Fruit fly (Drosophila melanogaster) whole organism, embryonic: ENCODE data around the gene yellow-f2.

Experiments used
- CG10147 ChIP-seq: fragments of 200-800 bp; sonication (Bioruptor generic); optimal IDR thresholded peaks from 2 replicates; lab custom pipeline; 2019; ENCODE audit warnings: missing biosample characterization, mild to moderate bottlenecking, missing genetic modification characterization, moderate library complexity
- CG10543 ChIP-seq: fragments of 200-800 bp; sonication (Bioruptor generic); optimal IDR thresholded peaks from 3 replicates; lab custom pipeline; 2017; ENCODE audit warnings: missing biosample characterization, mild to moderate bottlenecking, missing genetic modification characterization, moderate library complexity
- CG12299 ChIP-seq: fragments of 200-800 bp; sonication (Bioruptor generic); optimal IDR thresholded peaks from 2 replicates; lab custom pipeline; 2018; ENCODE audit warnings: missing biosample characterization, mild to moderate bottlenecking, missing genetic modification characterization
- CG17359 ChIP-seq: fragments of 200-800 bp; sonication (Bioruptor generic); optimal IDR thresholded peaks from 3 replicates; lab custom pipeline; 2018; ENCODE audit warnings: missing biosample characterization, mild to moderate bottlenecking, missing genetic modification characterization, moderate library complexity
- CG17829 ChIP-seq: fragments of 200-800 bp; optimal IDR thresholded peaks from 2 replicates; lab custom pipeline; 2019; ENCODE audit warnings: missing biosample characterization, mild to moderate bottlenecking, missing genetic modification characterization, moderate library complexity
- CG2116 ChIP-seq: fragments of 200-800 bp; sonication (Bioruptor generic); optimal IDR thresholded peaks from 3 replicates; lab custom pipeline; 2018; ENCODE audit warnings: missing biosample characterization, mild to moderate bottlenecking, missing genetic modification characterization
- CG2678 ChIP-seq: fragments of 200-800 bp; sonication (Bioruptor generic); optimal IDR thresholded peaks from 3 replicates; lab custom pipeline; 2019; ENCODE audit warnings: missing biosample characterization, mild to moderate bottlenecking, missing genetic modification characterization, moderate library complexity
- CG30020 ChIP-seq: fragments of 200-800 bp; optimal IDR thresholded peaks from 2 replicates; lab custom pipeline; 2019; ENCODE audit warnings: missing biosample characterization, mild to moderate bottlenecking, missing genetic modification characterization, moderate library complexity
- CG3065 ChIP-seq: fragments of 200-800 bp; sonication (Bioruptor generic); optimal IDR thresholded peaks from 2 replicates; lab custom pipeline; 2016; ENCODE audit warnings: missing biosample characterization, missing genetic modification characterization
- CG31388 ChIP-seq: fragments of 200-800 bp; sonication (Bioruptor generic); optimal IDR thresholded peaks from 2 replicates; lab custom pipeline; 2016; ENCODE audit warnings: missing biosample characterization, missing genetic modification characterization
- CG43689 ChIP-seq: fragments of 200-800 bp; sonication (Bioruptor generic); IDR thresholded peaks from 2 replicates; pipeline ENCODE4 v1.3.6; 2022; ENCODE audit warnings: missing biosample characterization, missing genetic modification characterization
- CG4617 ChIP-seq: fragments of 200-800 bp; sonication (Bioruptor generic); optimal IDR thresholded peaks from 3 replicates; lab custom pipeline; 2016; ENCODE audit warnings: missing biosample characterization, missing genetic modification characterization, borderline replicate concordance
- CG4707 ChIP-seq: fragments of 200-800 bp; sonication (Bioruptor generic); optimal IDR thresholded peaks from 2 replicates; lab custom pipeline; 2018; ENCODE audit warnings: missing biosample characterization, mild to moderate bottlenecking, missing genetic modification characterization, moderate library complexity
- CG6791 ChIP-seq: fragments of 200-800 bp; sonication (Bioruptor generic); IDR thresholded peaks from 3 replicates; pipeline ENCODE4 v1.3.6; 2022; ENCODE audit warnings: missing biosample characterization, missing genetic modification characterization; ENCODE audit not compliant: partially characterized antibody
- CG8290 ChIP-seq, 3 experiments: fragments of 200-800 bp; sonication (Bioruptor generic); optimal IDR thresholded peaks; 2 replicates each; lab custom pipeline; 2016 to 2019; ENCODE audit warnings: missing biosample characterization in 3 of 3, missing genetic modification characterization in 3 of 3, mild to moderate bottlenecking in 2 of 3, moderate library complexity in 1 of 3
- CG9817 ChIP-seq: fragments of 200-800 bp; sonication (Bioruptor generic); optimal IDR thresholded peaks from 2 replicates; lab custom pipeline; 2018; ENCODE audit warnings: missing biosample characterization, mild to moderate bottlenecking, missing genetic modification characterization, moderate library complexity
- CG9876 ChIP-seq: fragments of 200-800 bp; sonication (Bioruptor generic); optimal IDR thresholded peaks from 2 replicates; lab custom pipeline; 2016; ENCODE audit warnings: missing biosample characterization, missing genetic modification characterization
- CG9932 ChIP-seq: fragments of 200-800 bp; sonication (Bioruptor generic); IDR thresholded peaks from 2 replicates; pipeline ENCODE4 v1.3.6; 2022; ENCODE audit warnings: missing biosample characterization, missing genetic modification characterization
- CHES-1-like ChIP-seq: fragments of 200-800 bp; sonication (Bioruptor generic); optimal IDR thresholded peaks from 2 replicates; lab custom pipeline; 2016; ENCODE audit warnings: missing biosample characterization, missing genetic modification characterization
- ERR ChIP-seq: fragments of 200-800 bp; sonication (Bioruptor generic); optimal IDR thresholded peaks from 2 replicates; lab custom pipeline; 2016; ENCODE audit warnings: missing biosample characterization, missing genetic modification characterization
- Ets65A ChIP-seq: fragments of 200-800 bp; sonication (Bioruptor generic); peaks from one replicate; lab custom pipeline; 2016; ENCODE audit warnings: missing biosample characterization, missing genetic modification characterization
- Fer2 ChIP-seq: fragments of 200-800 bp; sonication (Bioruptor generic); optimal IDR thresholded peaks from 2 replicates; lab custom pipeline; 2018; ENCODE audit warnings: missing biosample characterization, mild to moderate bottlenecking, missing genetic modification characterization, moderate library complexity
- HLH54F ChIP-seq: fragments of 200-800 bp; sonication (Bioruptor generic); optimal IDR thresholded peaks from 3 replicates; lab custom pipeline; 2016; ENCODE audit warnings: missing biosample characterization, missing genetic modification characterization
- Max ChIP-seq: fragments of 200-800 bp; sonication (Bioruptor generic); optimal IDR thresholded peaks from 2 replicates; lab custom pipeline; 2016; ENCODE audit warnings: missing biosample characterization, mild to moderate bottlenecking, missing genetic modification characterization
- Med ChIP-seq: fragments of 200-800 bp; sonication (Bioruptor generic); peaks from one replicate; lab custom pipeline; 2016; ENCODE audit warnings: missing biosample characterization, missing genetic modification characterization, mild to moderate bottlenecking, inconsistent platforms, moderate library complexity
- Meics ChIP-seq: fragments of 200-800 bp; sonication (Bioruptor generic); optimal IDR thresholded peaks from 2 replicates; lab custom pipeline; 2017; ENCODE audit warnings: missing biosample characterization, mild to moderate bottlenecking, missing genetic modification characterization
- Myb ChIP-seq: fragments of 200-800 bp; sonication (Bioruptor generic); optimal IDR thresholded peaks from 2 replicates; lab custom pipeline; 2016; ENCODE audit warnings: missing biosample characterization, missing genetic modification characterization
- Scr ChIP-seq: fragments of 200-800 bp; sonication (Bioruptor generic); IDR thresholded peaks from 2 replicates; pipeline ENCODE4 v1.3.6; 2022; ENCODE audit warnings: missing biosample characterization, missing genetic modification characterization; ENCODE audit not compliant: partially characterized antibody
- Sry-β ChIP-seq: fragments of 200-800 bp; sonication (Bioruptor generic); optimal IDR thresholded peaks from 2 replicates; lab custom pipeline; 2018; ENCODE audit warnings: missing biosample characterization, mild to moderate bottlenecking, missing genetic modification characterization, moderate library complexity
- Sry-δ ChIP-seq: fragments of 200-800 bp; sonication (Bioruptor generic); optimal IDR thresholded peaks from 2 replicates; lab custom pipeline; 2016; ENCODE audit warnings: missing biosample characterization, missing genetic modification characterization
- Stat92E ChIP-seq, 3 experiments: fragments of >200 bp in 2 of 3; fragments of 200-800 bp in 1 of 3; sonication (Bioruptor generic) in 1 of 3; optimal IDR thresholded peaks; 2 replicates each; lab custom pipeline; 2017 to 2019; ENCODE audit warnings: missing biosample characterization in 3 of 3, missing genetic modification characterization in 3 of 3, mild to moderate bottlenecking in 1 of 3, moderate library complexity in 1 of 3
- Taf1 ChIP-seq: fragments of 200-800 bp; sonication (Bioruptor generic); IDR thresholded peaks from 2 replicates; pipeline ENCODE4 v1.3.6; 2022; ENCODE audit warnings: missing biosample characterization, missing genetic modification characterization
- chinmo ChIP-seq: fragments of 200-800 bp; sonication (Bioruptor generic); IDR thresholded peaks from 4 replicates; pipeline ENCODE4 v1.3.6; 2022; ENCODE audit warnings: missing biosample characterization, missing genetic modification characterization; ENCODE audit not compliant: partially characterized antibody
- ci ChIP-seq: fragments of 200-800 bp; sonication (Bioruptor generic); IDR thresholded peaks from 3 replicates; pipeline ENCODE4 v1.3.6; 2022; ENCODE audit warnings: missing biosample characterization, missing genetic modification characterization
- dimm ChIP-seq: fragments of 200-800 bp; sonication (Bioruptor generic); IDR thresholded peaks from 2 replicates; pipeline ENCODE4 v1.3.6; 2022; ENCODE audit warnings: missing biosample characterization, missing genetic modification characterization
- dpn ChIP-seq, 2 experiments: fragments of 200-800 bp; sonication (Bioruptor generic); optimal IDR thresholded peaks; 3 replicates each; lab custom pipeline; 2016; ENCODE audit warnings: missing biosample characterization in 2 of 2, missing genetic modification characterization in 2 of 2
- fd3F ChIP-seq: fragments of 200-800 bp; sonication (Bioruptor generic); optimal IDR thresholded peaks from 2 replicates; lab custom pipeline; 2018; ENCODE audit warnings: missing biosample characterization, mild to moderate bottlenecking, missing genetic modification characterization, moderate library complexity
- hb ChIP-seq: fragments of 200-800 bp; sonication (Bioruptor generic); IDR thresholded peaks from 3 replicates; pipeline ENCODE4 v1.3.6; 2022; ENCODE audit warnings: missing biosample characterization, missing genetic modification characterization; ENCODE audit not compliant: partially characterized antibody
- jing ChIP-seq: fragments of 200-800 bp; sonication (Bioruptor generic); optimal IDR thresholded peaks from 2 replicates; lab custom pipeline; 2018; ENCODE audit warnings: missing biosample characterization, mild to moderate bottlenecking, missing genetic modification characterization
- lbe ChIP-seq: fragments of 200-800 bp; sonication (Bioruptor generic); optimal IDR thresholded peaks from 2 replicates; lab custom pipeline; 2016; ENCODE audit warnings: missing biosample characterization, mild to moderate bottlenecking, missing genetic modification characterization
- nau ChIP-seq: fragments of 200-800 bp; sonication (Bioruptor generic); optimal IDR thresholded peaks from 3 replicates; lab custom pipeline; 2017; ENCODE audit warnings: missing biosample characterization, mild to moderate bottlenecking, missing genetic modification characterization, missing genetic modification reagents
- psq ChIP-seq: fragments of 200-800 bp; sonication (Bioruptor generic); optimal IDR thresholded peaks from 2 replicates; lab custom pipeline; 2017; ENCODE audit warnings: missing biosample characterization, missing genetic modification characterization
- sens ChIP-seq: fragments of 200-800 bp; sonication (Bioruptor generic); peaks from one replicate; lab custom pipeline; 2016; ENCODE audit warnings: missing biosample characterization, missing genetic modification characterization
- sim ChIP-seq: fragments of 200-800 bp; sonication (Bioruptor generic); IDR thresholded peaks from 2 replicates; pipeline ENCODE4 v1.3.6; 2022; ENCODE audit warnings: missing biosample characterization, missing genetic modification characterization
- sima ChIP-seq: fragments of 200-800 bp; sonication (Bioruptor generic); optimal IDR thresholded peaks from 2 replicates; lab custom pipeline; 2016; ENCODE audit warnings: missing biosample characterization, missing genetic modification characterization
- vnd ChIP-seq: fragments of 200-800 bp; sonication (Bioruptor generic); IDR thresholded peaks from 3 replicates; pipeline ENCODE4 v1.3.6; 2022; ENCODE audit warnings: missing biosample characterization, missing genetic modification characterization; ENCODE audit not compliant: partially characterized antibody
- zen ChIP-seq: fragments of 200-800 bp; sonication (Bioruptor generic); optimal IDR thresholded peaks from 3 replicates; lab custom pipeline; 2018; ENCODE audit warnings: missing biosample characterization, mild to moderate bottlenecking, missing genetic modification characterization, moderate library complexity

Gene yellow-f2

dm6 chr3R:13030257-13031173 is 35.6 kb upstream of the yellow-f2 start, which contains the start of the genes CG46281 and CG46280 (continued):
- TF ChIP-seq fd3F, result no peak
- TF ChIP-seq CG10543 (GFP tag; lab: Kevin White, UChicago), result no peak
- TF ChIP-seq hb (GFP tag; lab: Robert Waterston, UW), result peak; percentile 67; the same call in 2 of the 3 replicates
- TF ChIP-seq CHES-1-like (GFP tag; lab: Kevin White, UChicago), result peak; percentile 76
- peak; percentile 54; the same call in 2 of the 3 replicates for TF ChIP-seq CG6791 (GFP tag; lab: Robert Waterston, UW)
- TF ChIP-seq CG10147 (GFP tag; lab: Kevin White, UChicago), result no peak
- TF ChIP-seq Sry-δ (GFP tag; lab: Kevin White, UChicago), result peak; percentile 74
- peak; percentile 15 for TF ChIP-seq lbe (GFP tag; lab: Kevin White, UChicago)
- peak; percentile 48 for TF ChIP-seq HLH54F
- TF ChIP-seq CG43689 (GFP tag; lab: Robert Waterston, UW), result no peak
- TF ChIP-seq CG31388, result no peak
- peak; percentile 95 for TF ChIP-seq CG2116 (GFP tag; lab: Kevin White, UChicago)
- TF ChIP-seq Sry-β (GFP tag; lab: Kevin White, UChicago), result peak; percentile 13
- TF ChIP-seq CG2678 (tag; lab: Kevin White, UChicago), result no peak
- TF ChIP-seq CG8290 (GFP tag; optimal IDR thresholded peaks at IDR 0.05; lab: Kevin White, UChicago), result peak; percentile 23
- no peak for TF ChIP-seq CG8290 (tag; optimal IDR thresholded peaks at IDR 0.05; lab: Kevin White, UChicago)
- TF ChIP-seq sim (GFP tag; lab: Robert Waterston, UW), result no peak
- TF ChIP-seq psq, result no peak
- peak; percentile 76 for TF ChIP-seq CG4617
- TF ChIP-seq Ets65A, result peak; percentile 55
- TF ChIP-seq ci (GFP tag; lab: Robert Waterston, UW), result no peak
- no peak for TF ChIP-seq Fer2 (tag; lab: Kevin White, UChicago)
- TF ChIP-seq vnd, result peak; percentile 33; the same call in 1 of the 3 replicates
- TF ChIP-seq Med (GFP tag; lab: Kevin White, UChicago), result peak; percentile 95
- peak; percentile 93 for TF ChIP-seq sens (GFP tag; lab: Kevin White, UChicago)
- peak; percentile 62 for TF ChIP-seq Scr
- no peak for TF ChIP-seq CG9932
- TF ChIP-seq Meics (GFP tag; lab: Kevin White, UChicago), result no peak
- TF ChIP-seq CG30020 (tag; lab: Kevin White, UChicago), result peak; percentile 74
- no peak for TF ChIP-seq CG9817 (tag; lab: Kevin White, UChicago)
- no peak for TF ChIP-seq nau (GFP tag; lab: Kevin White, UChicago)
- TF ChIP-seq Stat92E (GFP tag; optimal IDR thresholded peaks at IDR 0.05; lab: Kevin White, UChicago), result no peak
- peak; percentile 20 for TF ChIP-seq Myb (GFP tag; lab: Kevin White, UChicago)
- no peak for TF ChIP-seq sima
- TF ChIP-seq ERR, result no peak
- TF ChIP-seq zen, result peak; percentile 82
- TF ChIP-seq CG12299 (tag; lab: Kevin White, UChicago), result peak; percentile 18
- no peak for TF ChIP-seq CG17359 (tag; lab: Kevin White, UChicago)
- no peak for TF ChIP-seq Taf1
- no peak for TF ChIP-seq CG3065 (GFP tag; lab: Kevin White, UChicago)
- TF ChIP-seq CG9876, result no peak
- no peak for TF ChIP-seq CG4707 (GFP tag; lab: Kevin White, UChicago)
- TF ChIP-seq Max (GFP tag; lab: Kevin White, UChicago), result peak; percentile 52
- TF ChIP-seq CG17829 (tag; lab: Kevin White, UChicago), result peak; percentile 66
- TF ChIP-seq chinmo (GFP tag; lab: Robert Waterston, UW), result no peak
- TF ChIP-seq jing, result no peak
- peak; percentile 28 to 51 for TF ChIP-seq dpn (GFP tag; optimal IDR thresholded peaks at IDR 0.05; lab: Kevin White, UChicago)
- no peak for TF ChIP-seq dimm
